Worm (Caenorhabditis elegans): ENCODE results near the gene lin-31.

Gene lin-31

DNA sequence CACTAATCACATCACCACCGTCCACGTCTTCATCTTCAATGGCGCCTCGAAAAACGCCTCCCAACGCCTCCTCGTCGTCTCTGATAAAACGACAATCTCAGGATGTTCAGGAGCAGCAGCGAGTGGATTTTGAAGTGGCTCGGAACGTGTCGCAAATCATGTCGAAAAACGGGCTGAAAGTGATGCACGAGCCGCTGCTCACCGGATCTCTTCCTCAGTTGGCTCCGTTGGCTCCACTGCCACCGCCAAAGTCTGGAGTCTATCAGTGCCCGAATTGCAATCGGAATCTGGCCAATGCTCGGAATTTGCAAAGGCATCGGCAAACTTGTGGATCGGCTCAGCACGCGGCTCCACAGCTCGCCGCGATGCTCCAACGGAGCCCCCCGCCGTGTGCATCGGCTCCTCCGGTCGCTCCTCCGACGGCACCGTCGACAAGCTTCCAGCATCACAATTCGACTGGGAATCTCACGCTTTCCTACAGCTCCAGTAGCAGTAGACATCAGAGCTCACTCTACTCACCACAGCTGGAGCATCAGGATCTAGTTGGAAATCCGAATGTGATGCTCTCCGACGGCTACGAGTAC, 18.0 kb upstream of the lin-31 start:
- TF ChIP-seq elt-3 (tag; optimal IDR thresholded peaks at IDR 0.05) (no peak), nhr-19 (GFP tag; conservative IDR thresholded peaks at IDR 0.05) (no peak), hlh-4 (tag; optimal IDR thresholded peaks at IDR 0.05) (no peak), unc-86 (tag; optimal IDR thresholded peaks at IDR 0.05) (no peak), tbx-2 (tag; optimal IDR thresholded peaks at IDR 0.05) (no peak), hlh-17 (GFP tag; optimal IDR thresholded peaks at IDR 0.05; ENCODE audit: borderline replicate concordance) (no peak), C34B4.2 (tag; optimal IDR thresholded peaks at IDR 0.05) (no peak), C04F5.9 (tag; optimal IDR thresholded peaks at IDR 0.05) (no peak), lin-14 (GFP tag; optimal IDR thresholded peaks at IDR 0.05) (no peak)

DNA sequence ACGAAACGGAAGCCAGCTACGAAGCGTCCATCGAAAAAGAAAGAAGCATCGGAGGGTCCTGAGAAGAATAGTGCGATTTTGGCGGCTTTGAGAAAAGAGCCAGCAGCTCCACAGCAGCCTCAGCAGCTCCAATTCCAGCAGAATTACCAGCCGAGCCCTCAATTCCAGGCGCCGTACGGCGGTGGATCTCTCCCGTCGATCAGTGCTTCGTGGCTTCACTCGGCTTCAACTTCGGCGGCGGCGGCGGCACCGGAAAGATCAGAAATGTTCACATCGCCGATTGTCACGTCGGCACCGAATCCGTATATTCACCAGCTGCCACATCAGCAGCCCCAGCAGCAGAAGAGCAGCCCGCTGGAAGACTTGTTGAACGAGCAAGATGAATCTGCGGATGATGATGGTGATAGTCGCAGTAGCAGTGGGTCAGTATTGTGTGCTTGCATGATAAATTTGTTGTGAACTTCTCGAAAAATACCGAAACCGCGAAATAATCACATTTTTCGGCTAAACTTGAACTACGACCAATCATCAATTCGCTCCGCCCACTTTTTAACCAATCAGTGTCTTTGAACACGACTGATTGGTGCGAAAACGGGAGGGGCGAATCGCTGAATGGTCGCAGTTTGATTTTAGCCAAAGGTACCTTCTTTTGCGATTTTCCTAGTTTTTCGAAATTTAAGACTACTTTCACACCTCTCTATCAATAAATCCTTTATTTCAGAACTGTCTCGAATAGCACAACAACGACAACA, 16.5 kb upstream of the lin-31 start:
- no peak for TF ChIP-seq nhr-20 (tag; optimal IDR thresholded peaks at IDR 0.05)
- no peak for TF ChIP-seq ztf-11 (tag; optimal IDR thresholded peaks at IDR 0.05)
- no peak for TF ChIP-seq ceh-63 (GFP tag; optimal IDR thresholded peaks at IDR 0.05)
- TF ChIP-seq ces-1 (GFP tag; optimal IDR thresholded peaks at IDR 0.05), result no peak
- no peak for TF ChIP-seq sptf-1 (tag; optimal IDR thresholded peaks at IDR 0.05)
- TF ChIP-seq ceh-8 (GFP tag; optimal IDR thresholded peaks at IDR 0.05), result no peak
- no peak for TF ChIP-seq isw-1 (GFP tag; IDR thresholded peaks at IDR 0.05)

DNA sequence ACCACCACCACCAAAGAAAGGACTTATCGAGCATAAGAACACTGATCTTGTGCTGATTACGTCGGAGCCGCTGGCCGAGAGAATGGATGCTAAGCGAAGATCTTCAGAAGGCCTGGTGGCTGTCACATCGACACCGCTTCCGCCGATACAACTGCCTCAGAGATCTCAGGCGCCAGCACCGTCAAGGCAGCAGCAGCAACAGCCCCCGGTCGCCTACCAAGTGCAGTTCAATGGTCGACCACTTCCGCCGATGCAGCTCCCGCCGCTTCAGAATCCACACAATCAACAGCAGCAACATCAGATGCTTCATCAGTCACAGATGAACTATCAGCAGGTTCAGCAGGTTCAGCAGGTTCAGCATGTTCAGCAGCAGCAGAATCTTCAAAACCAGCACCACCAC, 15.3 kb upstream of the lin-31 start:
- no peak for TF ChIP-seq blmp-1 (tag; optimal IDR thresholded peaks at IDR 0.05)
- no peak for TF ChIP-seq elt-2 (tag; optimal IDR thresholded peaks at IDR 0.05)
- no peak for TF ChIP-seq snu-23 (GFP tag; optimal IDR thresholded peaks at IDR 0.05)
- TF ChIP-seq hpl-2 (GFP tag; optimal IDR thresholded peaks at IDR 0.05), result no peak
- TF ChIP-seq isw-1 (GFP tag; IDR thresholded peaks at IDR 0.05), result no peak
- no peak for TF ChIP-seq lin-39 (tag; optimal IDR thresholded peaks at IDR 0.05)
- TF ChIP-seq tlp-1 (tag; optimal IDR thresholded peaks at IDR 0.05), result no peak
- no peak for TF ChIP-seq aly-2 (tag; optimal IDR thresholded peaks at IDR 0.05)
- TF ChIP-seq efl-1 (optimal IDR thresholded peaks at IDR 0.05), result no peak
- TF ChIP-seq efl-1 (GFP tag; optimal IDR thresholded peaks at IDR 0.05 in 1 of 2), result no peak
- TF ChIP-seq hlh-17 (GFP tag; optimal IDR thresholded peaks at IDR 0.05; ENCODE audit: borderline replicate concordance), result no peak
- TF ChIP-seq C16A3.4 (tag; optimal IDR thresholded peaks at IDR 0.05), result no peak
- TF ChIP-seq sox-4 (tag; optimal IDR thresholded peaks at IDR 0.05), result no peak
- no peak for TF ChIP-seq grh-1 (GFP tag; IDR thresholded peaks at IDR 0.05)
- no peak for TF ChIP-seq unc-62 (GFP tag; optimal IDR thresholded peaks at IDR 0.05)
- TF ChIP-seq nhr-85 (tag), result no peak
- TF ChIP-seq C04F5.9 (tag; optimal IDR thresholded peaks at IDR 0.05), result no peak

DNA sequence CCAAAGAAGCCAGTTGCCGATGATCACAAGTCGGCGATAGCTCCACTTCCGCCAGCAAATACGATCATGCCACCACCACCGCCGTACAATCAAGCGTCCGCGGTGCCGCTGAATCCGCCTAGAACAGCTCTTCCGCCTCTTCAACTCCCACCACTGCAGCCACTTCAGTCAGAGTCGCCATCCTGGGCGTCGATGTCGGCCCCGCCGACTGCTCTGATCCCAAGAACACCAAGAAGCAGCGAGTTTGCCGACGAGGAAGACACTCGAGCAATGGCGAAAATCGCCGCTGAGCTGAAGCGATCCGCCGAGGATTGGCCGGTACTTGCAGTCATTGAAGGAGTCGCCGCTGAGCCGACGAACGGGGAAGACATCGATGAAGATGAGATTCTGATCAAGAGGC, 14.3 kb upstream of the lin-31 start:
- TF ChIP-seq ces-1 (GFP tag; optimal IDR thresholded peaks at IDR 0.05) (no peak), nhr-28 (tag; optimal IDR thresholded peaks at IDR 0.05) (no peak), nhr-77 (tag; optimal IDR thresholded peaks at IDR 0.05) (no peak), ets-5 (GFP tag; IDR thresholded peaks at IDR 0.05) (no peak), zag-1 (tag; optimal IDR thresholded peaks at IDR 0.05) (no peak), lin-14 (GFP tag; optimal IDR thresholded peaks at IDR 0.05) (no peak), lin-15B (tag; optimal IDR thresholded peaks at IDR 0.05) (no peak), tbx-2 (tag; optimal IDR thresholded peaks at IDR 0.05) (no peak), nhr-85 (tag) (no peak), Y116A8C.19 (tag; optimal IDR thresholded peaks at IDR 0.05; ENCODE audit: borderline replicate concordance) (no peak), nhr-90 (tag; optimal IDR thresholded peaks at IDR 0.05; ENCODE audit: poor library complexity) (no peak), alr-1 (tag; optimal IDR thresholded peaks at IDR 0.05; ENCODE audit: borderline replicate concordance) (no peak)

Measured in whole organism, L1 larva.